Worm (Caenorhabditis elegans): ENCODE results near the gene kgb-2.

- no peak for TF ChIP-seq pqm-1 (tag; optimal IDR thresholded peaks at IDR 0.05)
- no peak for TF ChIP-seq mec-3 (tag; optimal IDR thresholded peaks at IDR 0.05; ENCODE audit: borderline replicate concordance)
- no peak for TF ChIP-seq K02D7.2 (tag; optimal IDR thresholded peaks at IDR 0.05)
- TF ChIP-seq ceh-31 (tag; optimal IDR thresholded peaks at IDR 0.05): no peak
- no peak for TF ChIP-seq pha-4 (tag; optimal IDR thresholded peaks at IDR 0.05)
- TF ChIP-seq unc-86 (tag; optimal IDR thresholded peaks at IDR 0.05): no peak
- no peak for TF ChIP-seq dve-1 (tag; optimal IDR thresholded peaks at IDR 0.05)
- TF ChIP-seq ama-1 (optimal IDR thresholded peaks at IDR 0.05): no peak
- TF ChIP-seq elt-2 (tag; optimal IDR thresholded peaks at IDR 0.05): no peak
Observed at ce11 chrIV:3606285-3606834, at the start of gene kgb-2, which contains the start of gene Y37E11B.10.
